Fruit fly (Drosophila melanogaster): Measurements from ENCODE around the gene eRF3.
A peak's percentile ranks its signal among the peaks of the same experiment; 100 is the strongest.

The eRF3 gene

dm6 chr2L:12415485-12416137 lies 18.6 kb upstream of the eRF3 start (continued):
- no peak for TF ChIP-seq esg (GFP tag; conservative IDR thresholded peaks at IDR 0.05)
- no peak for TF ChIP-seq C15 (GFP tag; IDR thresholded peaks at IDR 0.05)
- peak in 1 of 2 experiments; percentile 44 for TF ChIP-seq Hr51 (GFP tag; optimal IDR thresholded peaks at IDR 0.05)
- TF ChIP-seq Dek (tag; optimal IDR thresholded peaks at IDR 0.05) = no peak
- TF ChIP-seq ro (GFP tag; IDR thresholded peaks at IDR 0.05) = no peak
- no peak for TF ChIP-seq CG1603 (tag; optimal IDR thresholded peaks at IDR 0.05)
- no peak for TF ChIP-seq Drgx (GFP tag; IDR thresholded peaks at IDR 0.05)
- TF ChIP-seq HmgD (GFP tag; optimal IDR thresholded peaks at IDR 0.05) = no peak
- no peak for TF ChIP-seq sr (GFP tag; IDR thresholded peaks at IDR 0.05)
- no peak for TF ChIP-seq CG31388 (GFP tag; optimal IDR thresholded peaks at IDR 0.05)
- peak; percentile 37 for TF ChIP-seq CG2120 (GFP tag; optimal IDR thresholded peaks at IDR 0.05)
- no peak for TF ChIP-seq CG1024 (GFP tag; IDR thresholded peaks at IDR 0.05)
- TF ChIP-seq HHEX (GFP tag; optimal IDR thresholded peaks at IDR 0.05) = no peak
- no peak for TF ChIP-seq fd3F (GFP tag; optimal IDR thresholded peaks at IDR 0.05)
- no peak for TF ChIP-seq chif (GFP tag; optimal IDR thresholded peaks at IDR 0.05)
- no peak for TF ChIP-seq inv (GFP tag; IDR thresholded peaks at IDR 0.05; ENCODE audit: partially characterized antibody)
- TF ChIP-seq CG18764 (GFP tag; optimal IDR thresholded peaks at IDR 0.05) = no peak
- TF ChIP-seq CG6791 (GFP tag; IDR thresholded peaks at IDR 0.05; ENCODE audit: partially characterized antibody) = no peak
- TF ChIP-seq wek (GFP tag; optimal IDR thresholded peaks at IDR 0.05) = no peak
- peak; percentile 13 for TF ChIP-seq bcd (GFP tag; optimal IDR thresholded peaks at IDR 0.05)
- TF ChIP-seq abd-A (tag; optimal IDR thresholded peaks at IDR 0.05) = no peak
- TF ChIP-seq Gsc (GFP tag; IDR thresholded peaks at IDR 0.05) = no peak
- TF ChIP-seq kay (GFP tag; optimal IDR thresholded peaks at IDR 0.05) = no peak
- TF ChIP-seq Lim3 (GFP tag; IDR thresholded peaks at IDR 0.05) = no peak
- TF ChIP-seq trem (tag; optimal IDR thresholded peaks at IDR 0.05) = no peak
- peak; percentile 72; the same call in 2 of the 3 replicates for TF ChIP-seq CG17361 (GFP tag; IDR thresholded peaks at IDR 0.05)
- peak; percentile 11 for TF ChIP-seq CG17829 (tag; optimal IDR thresholded peaks at IDR 0.05)
- TF ChIP-seq CG1792 (GFP tag; optimal IDR thresholded peaks at IDR 0.05) = no peak
- no peak for TF ChIP-seq NFAT (GFP tag; IDR thresholded peaks at IDR 0.05)
- no peak for TF ChIP-seq CG12236 (GFP tag; optimal IDR thresholded peaks at IDR 0.05)
- no peak for TF ChIP-seq E2f1 (GFP tag; IDR thresholded peaks at IDR 0.05)
- no peak for TF ChIP-seq CG1233 (GFP tag; optimal IDR thresholded peaks at IDR 0.05)
- no peak for TF ChIP-seq Doc2 (GFP tag; IDR thresholded peaks at IDR 0.05)
- TF ChIP-seq pita (GFP tag; optimal IDR thresholded peaks at IDR 0.05) = no peak
- no peak for TF ChIP-seq CG17612 (GFP tag; IDR thresholded peaks at IDR 0.05)
- no peak for TF ChIP-seq CG11398 (GFP tag; optimal IDR thresholded peaks at IDR 0.05)
- TF ChIP-seq Hr78 (GFP tag; optimal IDR thresholded peaks at IDR 0.05) = no peak
- no peak for TF ChIP-seq CG18476 (GFP tag; optimal IDR thresholded peaks at IDR 0.05)
- TF ChIP-seq Stat92E (GFP tag; optimal IDR thresholded peaks at IDR 0.05) = no peak
- TF ChIP-seq CG6654 (GFP tag; optimal IDR thresholded peaks at IDR 0.05) = no peak
- TF ChIP-seq disco-r (GFP tag; optimal IDR thresholded peaks at IDR 0.05) = no peak
- no peak for TF ChIP-seq CG43689 (GFP tag; IDR thresholded peaks at IDR 0.05)
- no peak for TF ChIP-seq Aef1 (GFP tag; IDR thresholded peaks at IDR 0.05)
- TF ChIP-seq CG2875 (GFP tag; optimal IDR thresholded peaks at IDR 0.05) = no peak
- no peak for TF ChIP-seq ERR (GFP tag; optimal IDR thresholded peaks at IDR 0.05)
- TF ChIP-seq Pdp1 (GFP tag; optimal IDR thresholded peaks at IDR 0.05) = no peak
- no peak for TF ChIP-seq CG12744 (GFP tag; optimal IDR thresholded peaks at IDR 0.05)
- peak; percentile 42 for TF ChIP-seq Sox102F (GFP tag; optimal IDR thresholded peaks at IDR 0.05)
- no peak for TF ChIP-seq Fer2 (tag; optimal IDR thresholded peaks at IDR 0.05)
- TF ChIP-seq CG3281 (GFP tag; optimal IDR thresholded peaks at IDR 0.05) = peak; percentile 14

Measured in whole organism, embryonic.